Fruit fly (Drosophila melanogaster): ENCODE data around the gene CG42526.

Gene CG42526

dm6 chr3L:9410754-9411423, 24.3 kb downstream of the CG42526 start, which contains the start of the genes CG4022 and Cpsf5 (continued):
- TF ChIP-seq vvl (GFP tag; IDR thresholded peaks at IDR 0.05), result peak; percentile 85
- no peak for TF ChIP-seq hb (GFP tag; IDR thresholded peaks at IDR 0.05; ENCODE audit: partially characterized antibody)
- TF ChIP-seq Oli (tag; optimal IDR thresholded peaks at IDR 0.05), result peak; percentile 69
- peak; percentile 81 for TF ChIP-seq lmd (GFP tag; IDR thresholded peaks at IDR 0.05)
- TF ChIP-seq TFAM (GFP tag; optimal IDR thresholded peaks at IDR 0.05), result no peak
- TF ChIP-seq CG4360 (GFP tag; IDR thresholded peaks at IDR 0.05), result no peak
- peak; percentile 94 for TF ChIP-seq phol (tag; optimal IDR thresholded peaks at IDR 0.05)
- TF ChIP-seq Ssrp (tag; optimal IDR thresholded peaks at IDR 0.05), result peak; percentile 84
- TF ChIP-seq trem (tag; optimal IDR thresholded peaks at IDR 0.05), result peak; percentile 85
- no peak for TF ChIP-seq jigr1 (GFP tag; IDR thresholded peaks at IDR 0.05)
- TF ChIP-seq CG10543 (GFP tag; optimal IDR thresholded peaks at IDR 0.05), result peak; percentile 92
- TF ChIP-seq Ets65A (GFP tag), result peak; percentile 90
- peak; percentile 52 for TF ChIP-seq CG33213 (GFP tag; optimal IDR thresholded peaks at IDR 0.05)
- peak; percentile 1; the same call in 1 of the 2 replicates for TF ChIP-seq CG5953 (GFP tag; IDR thresholded peaks at IDR 0.05)
- peak; percentile 91 for TF ChIP-seq HmgZ (tag; optimal IDR thresholded peaks at IDR 0.05)
- TF ChIP-seq abd-A (tag; optimal IDR thresholded peaks at IDR 0.05), result peak; percentile 97
- no peak for TF ChIP-seq disco-r (GFP tag; optimal IDR thresholded peaks at IDR 0.05)
- peak; percentile 28 for TF ChIP-seq nom (GFP tag; optimal IDR thresholded peaks at IDR 0.05)
- peak; percentile 31 for TF ChIP-seq pb (GFP tag; optimal IDR thresholded peaks at IDR 0.05)
- TF ChIP-seq CG9437 (GFP tag; optimal IDR thresholded peaks at IDR 0.05), result peak; percentile 60
- peak; percentile 69 for TF ChIP-seq CG12219 (GFP tag; optimal IDR thresholded peaks at IDR 0.05)
- no peak for TF ChIP-seq Doc3 (GFP tag; IDR thresholded peaks at IDR 0.05; ENCODE audit: partially characterized antibody)
- peak; percentile 13 for TF ChIP-seq CG31365 (tag; optimal IDR thresholded peaks at IDR 0.05)
- peak; percentile 76 for TF ChIP-seq Aef1 (GFP tag; IDR thresholded peaks at IDR 0.05)
- TF ChIP-seq Ets97D (GFP tag; optimal IDR thresholded peaks at IDR 0.05), result peak; percentile 63
- no peak for TF ChIP-seq Lpt (GFP tag; optimal IDR thresholded peaks at IDR 0.05)
- no peak for TF ChIP-seq tll (GFP tag; optimal IDR thresholded peaks at IDR 0.05)
- TF ChIP-seq Pdp1 (GFP tag; optimal IDR thresholded peaks at IDR 0.05), result peak; percentile 70 to 79
- peak; percentile 88 for TF ChIP-seq CG18599 (GFP tag; optimal IDR thresholded peaks at IDR 0.05)
- TF ChIP-seq klu (GFP tag; IDR thresholded peaks at IDR 0.05), result peak; percentile 77
- peak; percentile 85 for TF ChIP-seq az2 (GFP tag; optimal IDR thresholded peaks at IDR 0.05)
- no peak for TF ChIP-seq CG8359 (GFP tag; optimal IDR thresholded peaks at IDR 0.05; ENCODE audit: borderline replicate concordance)
- TF ChIP-seq Atf6 (GFP tag; IDR thresholded peaks at IDR 0.05), result peak; percentile 85
- peak; percentile 61 for TF ChIP-seq pum (GFP tag; optimal IDR thresholded peaks at IDR 0.05)
- TF ChIP-seq CG7556 (GFP tag; optimal IDR thresholded peaks at IDR 0.05), result peak; percentile 78
- peak; percentile 78 for TF ChIP-seq stc (GFP tag; IDR thresholded peaks at IDR 0.05)
- peak; percentile 77 for TF ChIP-seq CG2889 (GFP tag; IDR thresholded peaks at IDR 0.05)
- peak; percentile 41; the same call in 1 of the 2 replicates for TF ChIP-seq Scr (GFP tag; IDR thresholded peaks at IDR 0.05; ENCODE audit: partially characterized antibody)
- TF ChIP-seq CG7372 (GFP tag; IDR thresholded peaks at IDR 0.05), result peak; percentile 84
- peak; percentile 93 for TF ChIP-seq Dbx (GFP tag; IDR thresholded peaks at IDR 0.05)
- TF ChIP-seq CG2875 (GFP tag; optimal IDR thresholded peaks at IDR 0.05), result peak; percentile 47
- TF ChIP-seq CG7745 (tag; optimal IDR thresholded peaks at IDR 0.05), result peak; percentile 99
- TF ChIP-seq Antp (GFP tag; optimal IDR thresholded peaks at IDR 0.05), result peak; percentile 48
- TF ChIP-seq CG15514 (GFP tag; optimal IDR thresholded peaks at IDR 0.05), result peak; percentile 100
- TF ChIP-seq tx (GFP tag; optimal IDR thresholded peaks at IDR 0.05), result peak; percentile 40
- peak; percentile 61; the same call in 1 of the 2 replicates for TF ChIP-seq Adf1 (GFP tag; IDR thresholded peaks at IDR 0.05)
- TF ChIP-seq CG15011 (GFP tag; optimal IDR thresholded peaks at IDR 0.05), result peak; percentile 29
- TF ChIP-seq E2f2 (GFP tag; IDR thresholded peaks at IDR 0.05), result peak; percentile 70
- TF ChIP-seq eve (GFP tag; optimal IDR thresholded peaks at IDR 0.05), result no peak
